Fruit fly (Drosophila melanogaster) whole organism, embryonic: ENCODE measurements around the gene CG16826.

ENCODE experiments used
- CG12071 ChIP-seq: fragments of 200-800 bp; sonication (Bioruptor generic); optimal IDR thresholded peaks from 3 replicates; lab custom pipeline; 2018; ENCODE audit warnings: missing biosample characterization, mild to moderate bottlenecking, missing genetic modification characterization
- CG17328 ChIP-seq: fragments of 200-800 bp; sonication (Bioruptor generic); IDR thresholded peaks from 2 replicates; pipeline ENCODE4 v1.3.6; 2022; ENCODE audit warnings: missing biosample characterization, missing genetic modification characterization
- CG18599 ChIP-seq: fragments of 200-800 bp; sonication (Bioruptor generic); optimal IDR thresholded peaks from 3 replicates; lab custom pipeline; 2017; ENCODE audit warnings: missing biosample characterization, missing genetic modification characterization, mild to moderate bottlenecking, moderate library complexity, missing genetic modification reagents
- CG6791 ChIP-seq: fragments of 200-800 bp; sonication (Bioruptor generic); IDR thresholded peaks from 3 replicates; pipeline ENCODE4 v1.3.6; 2022; ENCODE audit warnings: missing biosample characterization, missing genetic modification characterization; ENCODE audit not compliant: partially characterized antibody
- CoRest ChIP-seq: fragments of 200-800 bp; sonication (Bioruptor generic); optimal IDR thresholded peaks from 3 replicates; lab custom pipeline; 2018; ENCODE audit warnings: missing biosample characterization, mild to moderate bottlenecking, missing genetic modification characterization, moderate library complexity
- Hand ChIP-seq: fragments of 200-800 bp; sonication (Bioruptor generic); optimal IDR thresholded peaks from 2 replicates; lab custom pipeline; 2017; ENCODE audit warnings: mild to moderate bottlenecking, missing biosample characterization, missing genetic modification reagents, missing genetic modification characterization

DNA sequence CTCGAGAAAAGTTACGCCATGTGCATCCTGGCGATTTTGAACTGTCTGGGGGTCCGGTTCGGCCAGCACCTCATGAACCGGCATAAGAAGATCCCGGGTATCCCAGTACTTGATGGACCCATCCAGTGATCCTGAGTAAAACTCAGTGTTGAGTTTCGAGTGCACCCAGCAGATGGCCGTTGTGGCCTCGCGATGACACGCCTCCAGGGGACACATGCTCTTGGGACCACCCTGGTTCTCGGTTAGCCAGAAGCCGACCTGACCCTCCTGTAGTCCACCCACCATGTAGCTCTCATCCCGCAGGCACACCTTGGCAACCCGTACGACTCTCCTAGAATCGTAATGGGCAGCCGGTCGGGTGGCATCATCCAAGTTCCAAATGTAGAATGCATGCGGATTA lies 49.8 kb downstream of the CG16826 start:
- TF ChIP-seq Hand (no peak), CG6791 (GFP tag; lab: Robert Waterston, UW) (no peak), CG18599 (GFP tag; lab: Kevin White, UChicago) (no peak), CG17328 (GFP tag; lab: Robert Waterston, UW) (no peak), CG12071 (GFP tag; lab: Kevin White, UChicago) (no peak), CoRest (tag; lab: Kevin White, UChicago) (no peak)
